Fruit fly (Drosophila melanogaster) whole organism, prepupa: ENCODE data around the gene HP1c.
A peak's percentile ranks its signal among the peaks of the same experiment; 100 is the strongest.

Experiments
- CG10631 ChIP-seq: fragments of 200-800 bp; sonication (Bioruptor generic); optimal IDR thresholded peaks from 2 replicates; lab custom pipeline; 2016; ENCODE audit warnings: missing biosample characterization, missing genetic modification characterization
- CG10669 ChIP-seq: fragments of 200-800 bp; sonication (Bioruptor generic); optimal IDR thresholded peaks from 3 replicates; lab custom pipeline; 2018; ENCODE audit warnings: missing biosample characterization, mild to moderate bottlenecking, missing genetic modification characterization, moderate library complexity
- CG15336 ChIP-seq: fragments of 200-800 bp; sonication (Bioruptor generic); IDR thresholded peaks from 2 replicates; pipeline ENCODE4 v1.3.6; 2022; ENCODE audit warnings: missing biosample characterization, missing genetic modification characterization
- CG16779 ChIP-seq: fragments of 200-800 bp; sonication (Bioruptor generic); optimal IDR thresholded peaks from 3 replicates; lab custom pipeline; 2017; ENCODE audit warnings: missing biosample characterization, mild to moderate bottlenecking, missing genetic modification characterization
- CG3032 ChIP-seq: fragments of 200-800 bp; optimal IDR thresholded peaks from 2 replicates; lab custom pipeline; 2019; ENCODE audit warnings: missing biosample characterization, mild to moderate bottlenecking, missing genetic modification characterization, moderate library complexity
- CG31627 ChIP-seq: fragments of 200-800 bp; sonication (Bioruptor generic); optimal IDR thresholded peaks from 3 replicates; lab custom pipeline; 2016; ENCODE audit warnings: missing biosample characterization, missing genetic modification characterization
- CG32006 ChIP-seq: fragments of 200-800 bp; sonication (Bioruptor generic); optimal IDR thresholded peaks from 3 replicates; lab custom pipeline; 2017; ENCODE audit warnings: missing biosample characterization, mild to moderate bottlenecking, missing genetic modification characterization
- CG34406 ChIP-seq: fragments of 200-800 bp; sonication (Bioruptor generic); optimal IDR thresholded peaks from 3 replicates; lab custom pipeline; 2016; ENCODE audit warnings: missing biosample characterization, missing genetic modification characterization
- CG3919 ChIP-seq: fragments of 200-800 bp; sonication (Bioruptor generic); optimal IDR thresholded peaks from 3 replicates; lab custom pipeline; 2016; ENCODE audit warnings: missing biosample characterization, missing genetic modification characterization
- CG6276 ChIP-seq: fragments of 200-800 bp; sonication (Bioruptor generic); optimal IDR thresholded peaks from 2 replicates; lab custom pipeline; 2017; ENCODE audit warnings: missing biosample characterization, mild to moderate bottlenecking, missing genetic modification characterization
- CG6792 ChIP-seq: fragments of 200-800 bp; sonication (Bioruptor generic); optimal IDR thresholded peaks from 3 replicates; lab custom pipeline; 2016; ENCODE audit warnings: missing biosample characterization, missing genetic modification characterization
- CG6854 ChIP-seq: fragments of 200-800 bp; sonication (Bioruptor generic); optimal IDR thresholded peaks from 2 replicates; lab custom pipeline; 2017; ENCODE audit warnings: missing biosample characterization, mild to moderate bottlenecking, missing genetic modification characterization
- CG8319 ChIP-seq: fragments of 200-800 bp; sonication (Bioruptor generic); optimal IDR thresholded peaks from 3 replicates; lab custom pipeline; 2016; ENCODE audit warnings: missing biosample characterization, missing genetic modification characterization
- Eip78C ChIP-seq: fragments of 200-800 bp; sonication (Bioruptor generic); peaks from one replicate; lab custom pipeline; 2016; ENCODE audit warnings: missing biosample characterization, missing genetic modification characterization
- Eip93F ChIP-seq: fragments of 200-800 bp; sonication (Bioruptor generic); optimal IDR thresholded peaks from 2 replicates; lab custom pipeline; 2016; ENCODE audit warnings: missing biosample characterization, mild to moderate bottlenecking, missing genetic modification characterization
- Ets21C ChIP-seq: fragments of 200-800 bp; sonication (Bioruptor generic); optimal IDR thresholded peaks from 3 replicates; lab custom pipeline; 2016; ENCODE audit warnings: missing biosample characterization, missing genetic modification characterization
- Ets96B ChIP-seq: fragments of 200-800 bp; optimal IDR thresholded peaks from 2 replicates; lab custom pipeline; 2019; ENCODE audit warnings: missing biosample characterization, mild to moderate bottlenecking, missing genetic modification characterization, moderate library complexity
- Hr39 ChIP-seq: fragments of 200-800 bp; sonication (Bioruptor generic); optimal IDR thresholded peaks from 2 replicates; lab custom pipeline; 2016; ENCODE audit warnings: missing biosample characterization, missing genetic modification characterization
- Hr4 ChIP-seq: fragments of 200-800 bp; sonication (Bioruptor generic); optimal IDR thresholded peaks from 3 replicates; lab custom pipeline; 2016; ENCODE audit warnings: missing biosample characterization, missing genetic modification characterization
- Lpt ChIP-seq: fragments of 200-800 bp; sonication (Bioruptor generic); optimal IDR thresholded peaks from 3 replicates; lab custom pipeline; 2016; ENCODE audit warnings: missing biosample characterization, missing genetic modification characterization
- Met ChIP-seq: fragments of 200-800 bp; sonication (Bioruptor generic); optimal IDR thresholded peaks from 3 replicates; lab custom pipeline; 2016; ENCODE audit warnings: missing biosample characterization, missing genetic modification characterization
- OdsH ChIP-seq: fragments of 200-800 bp; sonication (Bioruptor generic); optimal IDR thresholded peaks from 3 replicates; lab custom pipeline; 2016; ENCODE audit warnings: missing biosample characterization, missing genetic modification characterization
- Smox ChIP-seq: fragments of 200-800 bp; sonication (Bioruptor generic); optimal IDR thresholded peaks from 3 replicates; lab custom pipeline; 2016; ENCODE audit warnings: missing biosample characterization, missing genetic modification characterization
- Sox102F ChIP-seq: fragments of 200-800 bp; sonication (Bioruptor generic); optimal IDR thresholded peaks from 2 replicates; lab custom pipeline; 2016; ENCODE audit warnings: missing biosample characterization, mild to moderate bottlenecking, missing genetic modification characterization
- Sox14 ChIP-seq: fragments of 200-800 bp; sonication (Bioruptor generic); optimal IDR thresholded peaks from 3 replicates; lab custom pipeline; 2016; ENCODE audit warnings: missing biosample characterization, missing genetic modification characterization
- Sox15 ChIP-seq: fragments of 200-800 bp; sonication (Bioruptor generic); optimal IDR thresholded peaks from 3 replicates; lab custom pipeline; 2016; ENCODE audit warnings: missing biosample characterization, missing genetic modification characterization
- cyc ChIP-seq: fragments of 200-800 bp; sonication (Bioruptor generic); optimal IDR thresholded peaks from 3 replicates; lab custom pipeline; 2016; ENCODE audit warnings: missing biosample characterization, missing genetic modification characterization
- dac ChIP-seq: fragments of 200-800 bp; sonication (Bioruptor generic); optimal IDR thresholded peaks from 2 replicates; lab custom pipeline; 2017; ENCODE audit warnings: missing biosample characterization, mild to moderate bottlenecking, missing genetic modification characterization
- eg ChIP-seq: fragments of 200-800 bp; sonication (Bioruptor generic); IDR thresholded peaks from 3 replicates; pipeline ENCODE4 v1.3.6; 2022; ENCODE audit warnings: missing biosample characterization, missing genetic modification characterization
- esn ChIP-seq: fragments of 200-800 bp; sonication (Bioruptor generic); optimal IDR thresholded peaks from 2 replicates; lab custom pipeline; 2016; ENCODE audit warnings: missing biosample characterization, mild to moderate bottlenecking, missing genetic modification characterization, moderate library complexity
- fd59A ChIP-seq: fragments of 200-800 bp; sonication (Bioruptor generic); optimal IDR thresholded peaks from 2 replicates; lab custom pipeline; 2017; ENCODE audit warnings: missing biosample characterization, mild to moderate bottlenecking, missing genetic modification characterization, missing genetic modification reagents
- fkh ChIP-seq: fragments of 200-800 bp; sonication (Bioruptor generic); optimal IDR thresholded peaks from 3 replicates; lab custom pipeline; 2017; ENCODE audit warnings: missing biosample characterization, mild to moderate bottlenecking, missing genetic modification characterization, moderate library complexity
- lz ChIP-seq: fragments of 200-800 bp; sonication (Bioruptor generic); optimal IDR thresholded peaks from 3 replicates; lab custom pipeline; 2016; ENCODE audit warnings: missing biosample characterization, missing genetic modification characterization
- net ChIP-seq: fragments of 200-800 bp; sonication (Bioruptor generic); optimal IDR thresholded peaks from 3 replicates; lab custom pipeline; 2016; ENCODE audit warnings: missing biosample characterization, missing genetic modification characterization
- pdm3 ChIP-seq: fragments of 200-800 bp; sonication (Bioruptor generic); optimal IDR thresholded peaks from 3 replicates; lab custom pipeline; 2016; ENCODE audit warnings: missing biosample characterization, missing genetic modification characterization
- spab ChIP-seq: fragments of 200-800 bp; sonication (Bioruptor generic); optimal IDR thresholded peaks from 2 replicates; lab custom pipeline; 2017; ENCODE audit warnings: missing biosample characterization, mild to moderate bottlenecking, missing genetic modification characterization, missing genetic modification reagents
- ss ChIP-seq, 2 experiments: fragments of 200-800 bp; sonication (Bioruptor generic); optimal IDR thresholded peaks; 2 replicates in 1 of 2; 3 replicates in 1 of 2; lab custom pipeline; 2017 to 2018; ENCODE audit warnings: mild to moderate bottlenecking in 2 of 2, missing biosample characterization in 2 of 2, missing genetic modification characterization in 2 of 2, moderate library complexity in 1 of 2
- svp ChIP-seq: fragments of 200-800 bp; sonication (Bioruptor generic); peaks from one replicate; lab custom pipeline; 2016; ENCODE audit warnings: missing biosample characterization, missing genetic modification characterization
- topi ChIP-seq: fragments of 200-800 bp; sonication (Bioruptor generic); optimal IDR thresholded peaks from 3 replicates; lab custom pipeline; 2016; ENCODE audit warnings: missing biosample characterization, missing genetic modification characterization
- vri ChIP-seq: fragments of 200-800 bp; sonication (Bioruptor generic); optimal IDR thresholded peaks from 3 replicates; lab custom pipeline; 2016; ENCODE audit warnings: missing biosample characterization, mild to moderate bottlenecking, missing genetic modification characterization

Gene HP1c

dm6 chr3R:22726031-22726770 is 19.2 kb upstream of the HP1c start, which contains the start of gene RNF220 (continued):
- no peak for TF ChIP-seq Lpt
- no peak for TF ChIP-seq dac (GFP tag; lab: Kevin White, UChicago)
- TF ChIP-seq vri = no peak
- TF ChIP-seq CG8319 (GFP tag; lab: Kevin White, UChicago) = no peak
- TF ChIP-seq Met = no peak
- no peak for TF ChIP-seq Ets96B (tag; lab: Kevin White, UChicago)
- TF ChIP-seq Eip78C (GFP tag; lab: Kevin White, UChicago) = peak; percentile 64
- peak; percentile 15 for TF ChIP-seq CG3032 (tag; lab: Kevin White, UChicago)
- TF ChIP-seq ss (GFP tag; optimal IDR thresholded peaks at IDR 0.05; lab: Kevin White, UChicago) = no peak
- no peak for TF ChIP-seq CG6276 (GFP tag; lab: Kevin White, UChicago)
- no peak for TF ChIP-seq Ets21C (GFP tag; lab: Kevin White, UChicago)
- TF ChIP-seq spab (GFP tag; lab: Kevin White, UChicago) = no peak
- peak; percentile 49 for TF ChIP-seq OdsH (GFP tag; lab: Kevin White, UChicago)
- no peak for TF ChIP-seq topi
- TF ChIP-seq CG31627 = no peak
- TF ChIP-seq fkh (GFP tag; lab: Kevin White, UChicago) = peak; percentile 26
- TF ChIP-seq Sox15 (GFP tag; lab: Kevin White, UChicago) = peak; percentile 37
- TF ChIP-seq CG32006 (GFP tag; lab: Kevin White, UChicago) = peak; percentile 48
- TF ChIP-seq net (GFP tag; lab: Kevin White, UChicago) = peak; percentile 50
- peak; percentile 28 for TF ChIP-seq esn
- TF ChIP-seq eg (GFP tag; lab: Robert Waterston, UW) = peak; percentile 67; the same call in 2 of the 3 replicates
- 0 out of 2 replicates have a peak, but pooled peaks have one; percentile 24 for TF ChIP-seq CG15336 (GFP tag; lab: Robert Waterston, UW)
- TF ChIP-seq CG10669 (GFP tag; lab: Kevin White, UChicago) = peak; percentile 24

dm6 chr3R:22726771-22727455 is 18.5 kb upstream of the HP1c start, which contains the start of gene CG45049:
CG45049 (plus strand) TSS chr3R:22726967.
- TF ChIP-seq lz (GFP tag; lab: Kevin White, UChicago) (peak; percentile 26), Eip78C (GFP tag; lab: Kevin White, UChicago) (peak; percentile 35), CG3919 (GFP tag; lab: Kevin White, UChicago) (peak; percentile 13), fkh (GFP tag; lab: Kevin White, UChicago) (peak; percentile 63), Hr4 (peak; percentile 4), Met (peak; percentile 39), CG10631 (GFP tag; lab: Kevin White, UChicago) (peak; percentile 34), topi (peak; percentile 13), CG6854 (GFP tag; lab: Kevin White, UChicago) (no peak), cyc (GFP tag; lab: Kevin White, UChicago) (no peak), fd59A (no peak), Ets21C (GFP tag; lab: Kevin White, UChicago) (peak; percentile 9), esn (no peak), Hr39 (GFP tag; lab: Kevin White, UChicago) (peak; percentile 31), CG3032 (tag; lab: Kevin White, UChicago) (no peak), CG16779 (tag; lab: Kevin White, UChicago) (peak; percentile 2)

- no peak for TF ChIP-seq topi
- no peak for TF ChIP-seq Smox (GFP tag; lab: Kevin White, UChicago)
- no peak for TF ChIP-seq Sox102F (GFP tag; lab: Kevin White, UChicago)
- TF ChIP-seq net (GFP tag; lab: Kevin White, UChicago) = no peak
- no peak for TF ChIP-seq OdsH (GFP tag; lab: Kevin White, UChicago)
- no peak for TF ChIP-seq svp (GFP tag; lab: Kevin White, UChicago)
- no peak for TF ChIP-seq CG6276 (GFP tag; lab: Kevin White, UChicago)
- no peak for TF ChIP-seq dac (GFP tag; lab: Kevin White, UChicago)
- no peak for TF ChIP-seq Ets21C (GFP tag; lab: Kevin White, UChicago)
- TF ChIP-seq Eip93F = no peak
- no peak for TF ChIP-seq ss (GFP tag; optimal IDR thresholded peaks at IDR 0.05; lab: Kevin White, UChicago)
- no peak for TF ChIP-seq CG34406
- TF ChIP-seq CG6792 (GFP tag; lab: Kevin White, UChicago) = no peak
- TF ChIP-seq esn = no peak
- TF ChIP-seq Sox15 (GFP tag; lab: Kevin White, UChicago) = no peak
- no peak for TF ChIP-seq Met
- no peak for TF ChIP-seq pdm3 (GFP tag; lab: Kevin White, UChicago)
- no peak for TF ChIP-seq CG3032 (tag; lab: Kevin White, UChicago)
- no peak for TF ChIP-seq eg (GFP tag; lab: Robert Waterston, UW)
- TF ChIP-seq Sox14 = no peak
Measured at dm6 chr3R:22727456-22727833, 18.0 kb upstream of the HP1c start.
